Worm (Caenorhabditis elegans) whole organism, L1 larva: ENCODE data around the gene math-37.
A peak's percentile ranks its signal among the peaks of the same experiment; 100 is the strongest.

Experiments used
- C04F5.9 ChIP-seq: sonication (generic microtip); optimal IDR thresholded peaks from 2 replicates; lab custom pipeline; 2016; ENCODE audit warnings: missing genetic modification characterization, missing compliant biosample characterization
- C16A3.4 ChIP-seq: fragments of 150-350 bp; optimal IDR thresholded peaks from 2 replicates; lab custom pipeline; 2014; ENCODE audit warnings: missing biosample characterization, missing genetic modification characterization
- Y116A8C.19 ChIP-seq: sonication (generic microtip); optimal IDR thresholded peaks from 2 replicates; lab custom pipeline; 2016; ENCODE audit warnings: missing compliant biosample characterization, missing genetic modification characterization, borderline replicate concordance
- aha-1 ChIP-seq: fragments of 150-350 bp; optimal IDR thresholded peaks from 2 replicates; lab custom pipeline; 2014; ENCODE audit warnings: missing biosample characterization, missing genetic modification characterization
- ama-1 ChIP-seq: fragments of 150-350 bp; optimal IDR thresholded peaks from 2 replicates; lab custom pipeline; 2014
- blmp-1 ChIP-seq: fragments of 150-350 bp; optimal IDR thresholded peaks from 2 replicates; lab custom pipeline; 2014; ENCODE audit warnings: missing biosample characterization, missing genetic modification characterization
- ceh-8 ChIP-seq: fragments of 200-800 bp; sonication (Bioruptor generic); optimal IDR thresholded peaks from 2 replicates; lab custom pipeline; 2018; ENCODE audit warnings: mild to moderate bottlenecking, missing genetic modification characterization, moderate library complexity, missing compliant biosample characterization
- ceh-90 ChIP-seq: sonication (generic microtip); optimal IDR thresholded peaks from 2 replicates; lab custom pipeline; 2016; ENCODE audit warnings: missing genetic modification characterization, missing compliant biosample characterization
- dsc-1 ChIP-seq: sonication (generic microtip); optimal IDR thresholded peaks from 2 replicates; lab custom pipeline; 2016; ENCODE audit warnings: mild to moderate bottlenecking, missing genetic modification characterization, missing compliant biosample characterization
- elt-2 ChIP-seq: sonication (generic microtip); optimal IDR thresholded peaks from 2 replicates; lab custom pipeline; 2016; ENCODE audit warnings: missing genetic modification characterization, mild to moderate bottlenecking, inconsistent platforms, missing compliant biosample characterization, missing genetic modification reagents
- elt-3 ChIP-seq, 6 experiments: fragments of 150-350 bp in 1 of 6; sonication (generic microtip); optimal IDR thresholded peaks; 2 replicates each; lab custom pipeline; 2017 to 2018; ENCODE audit warnings: missing biosample characterization in 6 of 6, missing genetic modification characterization in 6 of 6, inconsistent platforms in 1 of 6
- hlh-17 ChIP-seq: fragments of 200-800 bp; sonication (Bioruptor generic); optimal IDR thresholded peaks from 2 replicates; lab custom pipeline; 2018; ENCODE audit warnings: missing genetic modification characterization, mild to moderate bottlenecking, missing compliant biosample characterization, moderate library complexity, borderline replicate concordance
- hpl-2 ChIP-seq: fragments of 150-350 bp; optimal IDR thresholded peaks from 2 replicates; lab custom pipeline; 2014; ENCODE audit warnings: missing biosample characterization, missing genetic modification reagents, missing genetic modification characterization
- lin-13 ChIP-seq: fragments of 150-350 bp; optimal IDR thresholded peaks from 2 replicates; lab custom pipeline; 2014; ENCODE audit warnings: missing biosample characterization, missing genetic modification reagents, missing genetic modification characterization
- lin-15B ChIP-seq: fragments of 150-350 bp; sonication (generic microtip); optimal IDR thresholded peaks from 3 replicates; lab custom pipeline; 2014; ENCODE audit warnings: missing biosample characterization, missing genetic modification characterization
- mdl-1 ChIP-seq, 2 experiments: fragments of 150-350 bp; optimal IDR thresholded peaks; 2 replicates each; lab custom pipeline; 2014 to 2017; ENCODE audit warnings: missing biosample characterization in 2 of 2, missing genetic modification characterization in 2 of 2, inconsistent platforms in 1 of 2
- mef-2 ChIP-seq: fragments of 150-350 bp; optimal IDR thresholded peaks from 2 replicates; lab custom pipeline; 2014; ENCODE audit warnings: missing biosample characterization, missing genetic modification characterization
- nhr-19 ChIP-seq: fragments of 200-800 bp; sonication (Bioruptor generic); conservative IDR thresholded peaks from 2 replicates; pipeline ENCODE4 v1.3.6; 2022; ENCODE audit warnings: missing genetic modification characterization, missing compliant biosample characterization
- nhr-20 ChIP-seq: sonication (generic microtip); optimal IDR thresholded peaks from 2 replicates; lab custom pipeline; 2016; ENCODE audit warnings: mild to moderate bottlenecking, missing genetic modification characterization, missing compliant biosample characterization
- nhr-84 ChIP-seq: sonication (generic microtip); optimal IDR thresholded peaks from 2 replicates; lab custom pipeline; 2017; ENCODE audit warnings: missing biosample characterization, missing genetic modification characterization
- pax-3 ChIP-seq: fragments of 200-800 bp; sonication (Bioruptor generic); optimal IDR thresholded peaks from 2 replicates; lab custom pipeline; 2018; ENCODE audit warnings: mild to moderate bottlenecking, missing genetic modification characterization, moderate library complexity, missing compliant biosample characterization
- pqm-1 ChIP-seq: sonication (generic microtip); optimal IDR thresholded peaks from 3 replicates; lab custom pipeline; 2017; ENCODE audit warnings: missing biosample characterization, missing genetic modification characterization
- sptf-1 ChIP-seq: fragments of 150-350 bp; optimal IDR thresholded peaks from 2 replicates; lab custom pipeline; 2014; ENCODE audit warnings: missing biosample characterization, missing genetic modification characterization
- tbx-2 ChIP-seq: sonication (generic microtip); optimal IDR thresholded peaks from 2 replicates; lab custom pipeline; 2016; ENCODE audit warnings: missing genetic modification characterization, missing compliant biosample characterization
- unc-130 ChIP-seq: fragments of 150-350 bp; optimal IDR thresholded peaks from 2 replicates; lab custom pipeline; 2017; ENCODE audit warnings: missing biosample characterization, missing genetic modification characterization, inconsistent platforms
- unc-86 ChIP-seq: sonication (generic microtip); optimal IDR thresholded peaks from 2 replicates; lab custom pipeline; 2016; ENCODE audit warnings: missing genetic modification characterization, missing compliant biosample characterization
- zag-1 ChIP-seq: fragments of 150-350 bp; optimal IDR thresholded peaks from 2 replicates; lab custom pipeline; 2014; ENCODE audit warnings: missing biosample characterization, missing genetic modification characterization
- ztf-4 ChIP-seq: fragments of 150-350 bp; optimal IDR thresholded peaks from 2 replicates; lab custom pipeline; 2014; ENCODE audit warnings: missing biosample characterization, missing genetic modification characterization

Gene math-37

ce11 chrII:2114488-2114887 lies 7.5 kb downstream of the math-37 start:
- no peak for TF ChIP-seq pqm-1 (tag; lab: Kevin White, UChicago)
- no peak for TF ChIP-seq lin-15B
- no peak for TF ChIP-seq sptf-1 (tag; lab: Kevin White, UChicago)

DNA sequence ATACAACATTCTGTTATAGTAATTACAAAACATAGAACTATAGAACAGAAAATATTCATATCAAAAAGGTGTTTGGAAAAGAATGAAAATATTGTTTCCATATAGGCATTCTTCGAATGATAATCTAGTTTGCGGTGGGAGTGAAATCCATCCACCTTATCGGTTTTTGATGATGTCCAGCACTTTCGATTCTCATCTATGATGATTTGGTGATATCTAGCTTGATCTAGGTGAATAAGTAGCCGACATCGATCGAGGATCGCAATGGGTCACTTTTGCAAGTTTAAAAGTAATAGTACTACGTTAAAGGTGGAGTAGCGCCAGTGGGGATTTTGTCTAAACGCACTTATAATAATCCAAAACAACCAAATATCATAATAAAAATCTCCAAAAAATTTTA lies 9.0 kb downstream of the math-37 start, which contains the start of gene R52.6:
TSS of gene R52.6 (minus strand) at position 101 of the 400 bp plus-strand sequence.
- TF ChIP-seq lin-13 (no peak), blmp-1 (peak; percentile 1), elt-3 (tag; optimal IDR thresholded peaks at IDR 0.05; lab: Kevin White, UChicago) (no peak), zag-1 (tag; lab: Kevin White, UChicago) (no peak)

DNA sequence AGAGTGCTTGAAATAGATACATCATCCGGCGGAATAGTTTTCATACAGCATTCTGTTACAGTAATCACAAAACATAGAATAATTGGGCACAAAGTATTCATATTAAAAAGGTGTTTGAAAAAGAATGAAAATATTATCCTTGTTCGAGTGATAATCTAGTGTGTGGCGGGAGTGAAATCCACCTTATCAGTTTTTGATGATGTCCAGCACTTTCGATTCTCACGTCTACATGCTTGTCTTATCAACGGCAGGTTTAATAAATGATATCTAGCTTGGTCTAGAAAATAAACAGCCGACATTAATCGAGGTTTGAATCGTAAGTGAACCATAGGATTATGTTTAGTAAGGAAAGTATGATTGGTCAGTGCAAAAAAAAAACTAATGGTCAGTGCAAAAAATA lies 12.0 kb downstream of the math-37 start, which contains the start of gene R52.5:
TSS of gene R52.5 (minus strand) at position 101 of the 400 bp plus-strand sequence.
- TF ChIP-seq blmp-1 (peak; percentile 54), ceh-90 (tag; lab: Kevin White, UChicago) (no peak)

ce11 chrII:2108295-2108694 lies 13.7 kb downstream of the math-37 start, which contains the start of gene R52.4:
Gene R52.4 (minus strand): TSS chrII:2108395.
- TF ChIP-seq mdl-1 (tag; optimal IDR thresholded peaks at IDR 0.05; lab: Kevin White, UChicago) (no peak), ztf-4 (tag; lab: Kevin White, UChicago) (no peak), C16A3.4 (tag; lab: Kevin White, UChicago) (no peak), aha-1 (tag; lab: Kevin White, UChicago) (no peak), blmp-1 (no peak), hpl-2 (GFP tag; lab: Kevin White, UChicago) (no peak), Y116A8C.19 (no peak), ceh-90 (tag; lab: Kevin White, UChicago) (no peak), hlh-17 (GFP tag; lab: Kevin White, UChicago) (no peak), nhr-19 (GFP tag; lab: Robert Waterston, UW) (no peak), ceh-8 (GFP tag; lab: Kevin White, UChicago) (no peak), dsc-1 (tag; lab: Kevin White, UChicago) (no peak), unc-86 (no peak), nhr-84 (tag; lab: Kevin White, UChicago) (no peak), unc-130 (tag; lab: Kevin White, UChicago) (no peak), ama-1 (lab: Kevin White, UChicago) (no peak)

DNA sequence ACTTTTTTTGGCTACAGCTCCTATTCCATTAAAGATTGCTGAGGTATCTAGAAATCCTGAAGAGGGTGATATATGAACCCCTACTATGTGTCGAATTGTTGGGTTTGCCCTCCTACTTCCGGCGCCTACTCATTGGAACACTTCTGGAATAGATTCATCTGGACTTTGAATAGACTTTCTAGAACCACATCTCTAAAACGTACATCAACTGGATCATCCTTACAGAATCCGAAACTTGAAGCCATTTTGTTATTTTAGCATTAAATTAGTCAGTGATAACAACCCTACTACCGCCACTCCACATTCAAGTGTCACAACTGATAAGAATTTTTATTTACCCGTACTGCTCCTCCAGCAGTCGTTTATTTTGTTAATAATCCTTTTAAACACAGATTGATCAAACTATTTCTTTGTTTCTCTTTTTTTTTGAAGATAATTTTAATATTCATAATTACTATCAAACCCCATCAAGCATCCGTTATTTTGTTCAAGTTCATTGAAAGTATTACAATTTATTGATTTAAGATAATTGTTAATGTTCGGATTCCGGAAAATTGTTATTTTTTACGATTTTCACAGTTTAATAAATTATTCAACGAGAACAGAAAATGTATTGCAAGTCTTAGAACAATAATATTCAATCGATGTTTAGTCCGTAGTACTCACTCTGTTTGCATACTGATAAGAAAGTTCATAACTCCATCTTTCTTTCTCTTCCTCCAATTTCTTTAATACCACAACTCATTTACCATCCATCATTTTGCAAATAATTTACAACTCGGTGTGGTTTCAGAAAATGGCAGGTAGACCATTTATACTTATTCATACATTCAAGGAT lies 22.6 kb downstream of the math-37 start, which contains the start of gene math-42:
TSS of gene math-42 (plus strand) at position 788 of the 838 bp plus-strand sequence.
- no peak for TF ChIP-seq zag-1 (tag; lab: Kevin White, UChicago)
- peak; percentile 38 for TF ChIP-seq elt-2 (tag; lab: Kevin White, UChicago)

- no peak for TF ChIP-seq tbx-2 (tag; lab: Kevin White, UChicago)
- TF ChIP-seq pax-3 (tag; lab: Kevin White, UChicago), result no peak
- no peak for TF ChIP-seq mef-2
- TF ChIP-seq C04F5.9 (tag; lab: Kevin White, UChicago), result no peak
- TF ChIP-seq nhr-20 (tag; lab: Kevin White, UChicago), result no peak
Measured at ce11 chrII:2094924-2095650, 26.9 kb downstream of the math-37 start, which contains the start of gene T16A1.2. Gene T16A1.2 (plus strand): TSS chrII:2095600.
